Worm (Caenorhabditis elegans) whole organism, late embryonic: ENCODE results near the gene emc-2.

Experiments
- T23F11.4 ChIP-seq: fragments of 200-800 bp; sonication (Bioruptor generic); optimal IDR thresholded peaks from 2 replicates; lab custom pipeline; 2018; ENCODE audit warnings: mild to moderate bottlenecking, missing genetic modification characterization, missing compliant biosample characterization
- ceh-45 ChIP-seq: fragments of 200-800 bp; sonication (Bioruptor generic); IDR thresholded peaks from 2 replicates; pipeline ENCODE4 v1.3.6; 2022; ENCODE audit warnings: missing genetic modification reagents, missing genetic modification characterization, missing compliant biosample characterization
- unc-42 ChIP-seq: sonication (generic microtip); optimal IDR thresholded peaks from 2 replicates; lab custom pipeline; 2016; ENCODE audit warnings: missing genotype, missing genetic modification characterization, missing compliant biosample characterization

ce11 chrII:1298169-1298568 lies 7.8 kb downstream of the emc-2 start, which contains the start of gene Y57G7A.1:
- TF ChIP-seq T23F11.4 (GFP tag; lab: Kevin White, UChicago), result no peak
- no peak for TF ChIP-seq unc-42 (tag; lab: Kevin White, UChicago)
- TF ChIP-seq ceh-45, result no peak
